Worm (Caenorhabditis elegans) whole organism, L2 larva: Measurements from ENCODE around the gene Y37D8A.19.

Experiments
- R02D3.7 ChIP-seq: fragments of 150-350 bp; optimal IDR thresholded peaks from 2 replicates; lab custom pipeline; 2014; ENCODE audit warnings: missing biosample characterization, missing genetic modification characterization
- aly-2 ChIP-seq: fragments of 150-350 bp; optimal IDR thresholded peaks from 2 replicates; lab custom pipeline; 2014; ENCODE audit warnings: missing biosample characterization, missing genetic modification characterization
- ama-1 ChIP-seq: fragments of 150-350 bp; optimal IDR thresholded peaks from 2 replicates; lab custom pipeline; 2018; ENCODE audit warnings: inconsistent platforms
- ceh-16 ChIP-seq: fragments of 150-350 bp; optimal IDR thresholded peaks from 2 replicates; lab custom pipeline; 2014; ENCODE audit warnings: missing biosample characterization, missing genetic modification characterization
- crh-2 ChIP-seq: sonication (generic microtip); optimal IDR thresholded peaks from 2 replicates; lab custom pipeline; 2017; ENCODE audit warnings: missing biosample characterization, missing genetic modification characterization
- egl-27 ChIP-seq: sonication (generic microtip); optimal IDR thresholded peaks from 3 replicates; lab custom pipeline; 2017; ENCODE audit warnings: missing biosample characterization, missing genetic modification reagents, missing genetic modification characterization
- elt-1 ChIP-seq: fragments of 150-350 bp; optimal IDR thresholded peaks from 2 replicates; lab custom pipeline; 2014; ENCODE audit warnings: missing biosample characterization, missing genetic modification characterization
- elt-3 ChIP-seq: sonication (generic microtip); optimal IDR thresholded peaks from 2 replicates; lab custom pipeline; 2017; ENCODE audit warnings: missing biosample characterization, missing genetic modification characterization
- fos-1 ChIP-seq: fragments of 150-350 bp; optimal IDR thresholded peaks from 2 replicates; lab custom pipeline; 2014; ENCODE audit warnings: missing biosample characterization, missing genetic modification characterization
- lin-13 ChIP-seq: fragments of 150-350 bp; optimal IDR thresholded peaks from 2 replicates; lab custom pipeline; 2014; ENCODE audit warnings: missing biosample characterization, missing genetic modification reagents, missing genetic modification characterization
- lin-39 ChIP-seq: fragments of 150-350 bp; optimal IDR thresholded peaks from 2 replicates; lab custom pipeline; 2014; ENCODE audit warnings: missing biosample characterization, missing genetic modification reagents, missing genetic modification characterization
- nhr-10 ChIP-seq: sonication (generic microtip); optimal IDR thresholded peaks from 2 replicates; lab custom pipeline; 2017; ENCODE audit warnings: missing biosample characterization, missing genetic modification characterization
- nhr-12 ChIP-seq: fragments of 150-350 bp; optimal IDR thresholded peaks from 2 replicates; lab custom pipeline; 2014; ENCODE audit warnings: missing biosample characterization, missing genetic modification characterization
- nhr-129 ChIP-seq: fragments of 150-350 bp; optimal IDR thresholded peaks from 2 replicates; lab custom pipeline; 2014; ENCODE audit warnings: missing biosample characterization, missing genetic modification characterization
- nhr-237 ChIP-seq: fragments of 150-350 bp; optimal IDR thresholded peaks from 2 replicates; lab custom pipeline; 2014; ENCODE audit warnings: missing biosample characterization, missing genetic modification characterization
- skn-1 ChIP-seq: sonication (generic microtip); optimal IDR thresholded peaks from 2 replicates; lab custom pipeline; 2017; ENCODE audit warnings: missing biosample characterization, missing genetic modification characterization
- sma-3 ChIP-seq: sonication (generic microtip); optimal IDR thresholded peaks from 2 replicates; lab custom pipeline; 2016; ENCODE audit warnings: missing genetic modification reagents, missing genetic modification characterization, missing compliant biosample characterization
- snpc-4 ChIP-seq: fragments of 150-350 bp; optimal IDR thresholded peaks from 2 replicates; lab custom pipeline; 2014; ENCODE audit warnings: missing biosample characterization, missing genetic modification characterization
- unc-39 ChIP-seq: fragments of 150-350 bp; optimal IDR thresholded peaks from 2 replicates; lab custom pipeline; 2014; ENCODE audit warnings: missing biosample characterization, missing genetic modification characterization
- ztf-1 ChIP-seq: fragments of 200-800 bp; sonication (Bioruptor generic); conservative IDR thresholded peaks from 2 replicates; pipeline ENCODE4 v1.3.6; 2022; ENCODE audit warnings: missing genetic modification characterization, missing compliant biosample characterization

Gene Y37D8A.19

DNA sequence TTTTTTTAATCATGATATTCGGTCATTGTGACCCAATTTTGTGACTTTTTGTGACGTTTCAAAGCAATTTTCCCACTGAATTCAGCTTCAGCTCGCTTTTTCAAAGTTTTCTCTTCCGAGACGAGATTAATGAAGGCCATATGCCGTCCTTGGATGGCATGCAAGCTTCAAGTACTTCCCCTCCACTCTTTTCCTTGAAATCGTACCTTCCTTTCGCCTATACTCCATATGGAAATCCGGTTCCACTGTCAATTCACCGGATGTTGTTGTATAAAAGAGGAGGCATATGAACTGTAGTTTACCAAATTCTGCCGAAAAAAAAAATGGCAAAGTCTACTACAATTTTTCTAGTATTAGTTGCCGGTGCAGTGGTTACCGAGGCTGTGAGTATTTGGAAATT is 51.1 kb downstream of the Y37D8A.19 start, which contains the start of gene ZK1010.4:
Gene ZK1010.4 (plus strand): TSS at position 301 of the 400 bp plus-strand sequence.
- no peak for TF ChIP-seq nhr-129
- TF ChIP-seq nhr-12 (tag; lab: Kevin White, UChicago): no peak
- TF ChIP-seq crh-2 (tag; lab: Kevin White, UChicago): no peak
- no peak for TF ChIP-seq nhr-237 (tag; lab: Kevin White, UChicago)
- TF ChIP-seq nhr-10 (tag; lab: Kevin White, UChicago): no peak
- TF ChIP-seq ztf-1 (GFP tag; lab: Robert Waterston, UW): no peak
- no peak for TF ChIP-seq R02D3.7 (tag; lab: Kevin White, UChicago)
- no peak for TF ChIP-seq unc-39 (tag; lab: Kevin White, UChicago)
- no peak for TF ChIP-seq ama-1
- TF ChIP-seq lin-39: no peak
- TF ChIP-seq egl-27 (tag; lab: Kevin White, UChicago): no peak
- TF ChIP-seq snpc-4 (tag; lab: Kevin White, UChicago): no peak
- no peak for TF ChIP-seq elt-1 (tag; lab: Kevin White, UChicago)
- no peak for TF ChIP-seq lin-13 (GFP tag; lab: Kevin White, UChicago)
- no peak for TF ChIP-seq sma-3 (GFP tag; lab: Kevin White, UChicago)
- TF ChIP-seq ceh-16 (tag; lab: Kevin White, UChicago): no peak
- TF ChIP-seq fos-1: no peak
- TF ChIP-seq skn-1 (tag; lab: Kevin White, UChicago): no peak
- no peak for TF ChIP-seq aly-2
- TF ChIP-seq elt-3: no peak
- TF ChIP-seq, all 48 proteins: peak for 0
